Fruit fly (Drosophila melanogaster): ENCODE measurements around the gene yip2.

yip2 gene

DNA sequence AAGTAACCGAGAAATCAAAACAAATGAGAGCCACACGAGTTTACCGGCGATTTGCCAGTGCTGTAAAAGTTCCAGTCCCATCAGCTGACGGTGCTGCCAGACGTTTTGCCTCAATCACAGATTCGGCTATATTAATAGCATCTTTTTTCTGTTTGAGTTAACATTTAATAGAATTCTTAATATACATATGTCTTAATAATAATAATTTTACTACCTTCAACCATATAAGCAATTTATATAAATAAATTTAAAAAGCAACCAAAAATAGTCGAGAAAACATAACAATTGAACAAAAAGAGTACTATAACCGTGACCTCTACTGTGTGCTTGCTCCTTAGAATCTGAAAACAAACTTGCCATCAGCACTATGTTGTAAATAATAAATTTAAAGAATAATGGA, 39.1 kb downstream of the yip2 start, which contains the start of the genes CG13126 and CG4709 (continued):
- peak; percentile 70 for TF ChIP-seq cato (GFP tag; optimal IDR thresholded peaks at IDR 0.05; ENCODE audit: borderline replicate concordance)
- peak; percentile 90 for TF ChIP-seq CG1233 (GFP tag; optimal IDR thresholded peaks at IDR 0.05)
- peak in 1 of 2 experiments; percentile 45 for TF ChIP-seq insv (GFP tag; optimal IDR thresholded peaks at IDR 0.05)
- TF ChIP-seq D19A (tag; optimal IDR thresholded peaks at IDR 0.05) = peak; percentile 90
- peak; percentile 88 for TF ChIP-seq CG10147 (GFP tag; optimal IDR thresholded peaks at IDR 0.05)
- TF ChIP-seq H2.0 (GFP tag; IDR thresholded peaks at IDR 0.05) = peak; percentile 82
- TF ChIP-seq CG11093 (GFP tag; IDR thresholded peaks at IDR 0.05) = peak; percentile 85
- peak; percentile 85 for TF ChIP-seq HmgZ (tag; optimal IDR thresholded peaks at IDR 0.05)
- TF ChIP-seq CG15601 (tag; optimal IDR thresholded peaks at IDR 0.05) = peak; percentile 90
- TF ChIP-seq CG4820 (GFP tag; optimal IDR thresholded peaks at IDR 0.05) = peak; percentile 88
- peak; percentile 77 for TF ChIP-seq CG2116 (GFP tag; optimal IDR thresholded peaks at IDR 0.05)
- TF ChIP-seq usp (GFP tag; optimal IDR thresholded peaks at IDR 0.05) = no peak
- TF ChIP-seq ranshi (GFP tag; IDR thresholded peaks at IDR 0.05) = peak; percentile 91
- 0 out of 2 replicates have a peak, but pooled peaks have one; percentile 45 for TF ChIP-seq toy (GFP tag; IDR thresholded peaks at IDR 0.05)
- TF ChIP-seq chif (GFP tag; optimal IDR thresholded peaks at IDR 0.05) = peak in 1 of 2 experiments; percentile 42
- TF ChIP-seq D19B (GFP tag; optimal IDR thresholded peaks at IDR 0.05) = peak; percentile 81
- TF ChIP-seq CG17612 (GFP tag; IDR thresholded peaks at IDR 0.05) = 0 out of 2 replicates have a peak, but pooled peaks have one; percentile 30
- peak; percentile 73 for TF ChIP-seq B-H1 (GFP tag; IDR thresholded peaks at IDR 0.05)
- TF ChIP-seq CG10543 (GFP tag; optimal IDR thresholded peaks at IDR 0.05) = peak; percentile 63
- TF ChIP-seq GATAe (GFP tag; conservative IDR thresholded peaks at IDR 0.05) = no peak; the same call in 1 of the 2 replicates
- TF ChIP-seq CG14710 (tag; optimal IDR thresholded peaks at IDR 0.05) = peak; percentile 97
- TF ChIP-seq disco-r (GFP tag; optimal IDR thresholded peaks at IDR 0.05) = no peak
- peak; percentile 67 for TF ChIP-seq MTF-1 (GFP tag; optimal IDR thresholded peaks at IDR 0.05; ENCODE audit: borderline replicate concordance)
- TF ChIP-seq CG3847 (GFP tag; IDR thresholded peaks at IDR 0.05) = peak; percentile 84
- peak; percentile 90 for TF ChIP-seq CG6813 (GFP tag; optimal IDR thresholded peaks at IDR 0.05)
- no peak for TF ChIP-seq tna (GFP tag; IDR thresholded peaks at IDR 0.05; ENCODE audit: partially characterized antibody)
- peak in 1 of 3 experiments; percentile 83 for TF ChIP-seq Stat92E (GFP tag; optimal IDR thresholded peaks at IDR 0.05)
- TF ChIP-seq bowl (GFP tag; IDR thresholded peaks at IDR 0.05) = peak; percentile 49; the same call in 1 of the 2 replicates
- TF ChIP-seq sna (GFP tag; IDR thresholded peaks at IDR 0.05; ENCODE audit: partially characterized antibody) = no peak
- no peak for TF ChIP-seq gt (GFP tag; IDR thresholded peaks at IDR 0.05)
- peak; percentile 64 for TF ChIP-seq CG18011 (GFP tag; optimal IDR thresholded peaks at IDR 0.05)
- peak; percentile 29 for TF ChIP-seq NK7.1 (GFP tag; optimal IDR thresholded peaks at IDR 0.05)
- peak; percentile 74 for TF ChIP-seq exex (tag; optimal IDR thresholded peaks at IDR 0.05)
- TF ChIP-seq CG8359 (GFP tag; optimal IDR thresholded peaks at IDR 0.05; ENCODE audit: borderline replicate concordance) = peak; percentile 76
- TF ChIP-seq Ada2b (GFP tag; IDR thresholded peaks at IDR 0.05) = peak; percentile 80
- TF ChIP-seq esg (GFP tag; conservative IDR thresholded peaks at IDR 0.05) = peak; percentile 88
- peak; percentile 57 for TF ChIP-seq Dad (GFP tag; optimal IDR thresholded peaks at IDR 0.05)
- TF ChIP-seq tx (GFP tag; optimal IDR thresholded peaks at IDR 0.05) = no peak
- peak; percentile 68 for TF ChIP-seq gsb (GFP tag; IDR thresholded peaks at IDR 0.05)
- TF ChIP-seq CG10565 (GFP tag; optimal IDR thresholded peaks at IDR 0.05) = peak; percentile 51
- TF ChIP-seq dm (GFP tag; optimal IDR thresholded peaks at IDR 0.05) = peak; percentile 20
- TF ChIP-seq chm (GFP tag; IDR thresholded peaks at IDR 0.05) = peak; percentile 33; the same call in 1 of the 2 replicates
- no peak for TF ChIP-seq Doc3 (GFP tag; IDR thresholded peaks at IDR 0.05; ENCODE audit: partially characterized antibody)
- TF ChIP-seq vfl (GFP tag; optimal IDR thresholded peaks at IDR 0.05) = peak; percentile 57
- TF ChIP-seq ato (GFP tag; IDR thresholded peaks at IDR 0.05; ENCODE audit: partially characterized antibody) = no peak
- no peak for TF ChIP-seq da (GFP tag; optimal IDR thresholded peaks at IDR 0.05)
- peak; percentile 97 for TF ChIP-seq CG18262 (tag; optimal IDR thresholded peaks at IDR 0.05)
- peak; percentile 0 for TF ChIP-seq gro (GFP tag; optimal IDR thresholded peaks at IDR 0.05)
- peak; percentile 87 for TF ChIP-seq E2f1 (GFP tag; IDR thresholded peaks at IDR 0.05)
- peak; percentile 93 for TF ChIP-seq Ssrp (tag; optimal IDR thresholded peaks at IDR 0.05)

Data from whole organism, embryonic.